Worm (Caenorhabditis elegans): Measurements from ENCODE around the gene srz-67.

Gene srz-67

DNA sequence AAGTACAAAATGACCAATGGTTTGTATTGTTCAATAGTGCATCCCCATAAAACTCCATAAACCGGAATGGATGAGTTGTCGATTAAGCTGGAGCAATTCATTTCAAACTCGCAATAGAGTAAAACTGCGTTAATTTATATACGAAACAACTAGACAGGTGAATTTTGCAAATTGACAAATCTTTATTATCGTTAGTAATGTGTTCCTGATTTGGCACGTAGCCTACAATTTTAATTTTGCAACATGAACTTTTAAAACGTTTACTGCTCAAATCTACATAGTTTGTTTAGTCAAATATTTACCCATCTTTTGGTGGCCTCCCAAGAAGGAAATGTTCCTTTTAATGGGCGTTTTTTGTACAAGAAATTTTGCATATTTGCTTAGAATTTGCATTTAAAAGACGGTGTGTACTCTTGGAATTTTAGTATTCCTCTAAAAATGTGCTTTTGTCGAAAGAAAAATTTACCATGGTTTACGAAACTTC lies at the start of gene srz-67, which contains the start of gene C17F4.11:
Gene srz-67 (minus strand): TSS at position 101 of the 484 bp plus-strand sequence.
Gene C17F4.11 (plus strand): TSS at position 434 of the 484 bp plus-strand sequence.
- TF ChIP-seq dao-5 (tag; optimal IDR thresholded peaks at IDR 0.05), result no peak
- TF ChIP-seq him-1 (tag; optimal IDR thresholded peaks at IDR 0.05), result no peak
- no peak for TF ChIP-seq W03F9.2 (tag; optimal IDR thresholded peaks at IDR 0.05)

DNA sequence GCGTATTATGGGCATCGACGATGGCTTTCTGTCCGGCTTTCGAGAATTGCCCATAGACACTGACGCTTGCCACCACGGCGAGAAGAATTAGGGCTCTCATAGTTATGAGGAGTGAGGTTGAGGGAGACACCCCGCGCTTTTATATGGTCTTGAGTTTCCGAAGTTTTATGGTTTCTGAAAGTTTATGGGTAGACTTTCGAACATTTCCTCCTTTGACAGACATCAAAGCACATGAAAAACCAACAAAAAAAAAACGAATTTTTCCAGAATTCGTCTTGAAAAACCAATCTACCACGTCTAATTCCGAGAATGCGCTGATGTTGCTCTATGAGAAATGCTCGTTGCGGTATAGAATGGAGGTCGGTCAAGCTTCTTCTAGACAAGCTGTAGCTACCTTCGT lies 47.6 kb upstream of the srz-67 start, which contains the start of gene scl-15:
Gene scl-15 (minus strand): TSS at position 101 of the 400 bp plus-strand sequence.
- TF ChIP-seq him-1 (tag; optimal IDR thresholded peaks at IDR 0.05), result no peak
- no peak for TF ChIP-seq dao-5 (tag; optimal IDR thresholded peaks at IDR 0.05)
- TF ChIP-seq W03F9.2 (tag; optimal IDR thresholded peaks at IDR 0.05), result no peak

DNA sequence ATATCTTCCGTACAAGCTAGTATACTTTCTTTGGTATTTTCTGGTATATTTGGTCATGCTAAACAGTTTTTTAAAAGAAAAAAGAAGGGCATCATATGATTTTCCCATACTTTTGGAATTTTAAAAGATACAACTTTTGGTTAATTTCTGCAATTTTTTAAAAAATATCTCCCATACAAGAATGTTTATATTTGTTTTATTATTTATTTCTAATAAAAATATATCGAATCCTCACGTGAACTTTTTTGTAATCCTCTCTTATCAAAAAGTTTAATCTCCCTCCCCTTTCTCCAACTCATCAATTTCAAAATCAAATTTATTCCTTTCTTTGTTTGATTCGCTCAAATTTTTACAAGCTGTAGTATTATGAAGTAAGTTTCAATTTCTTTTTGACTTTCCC lies 45.4 kb upstream of the srz-67 start, which contains the start of gene nep-13:
Gene nep-13 (plus strand): TSS at position 301 of the 400 bp plus-strand sequence.
- TF ChIP-seq him-1 (tag; optimal IDR thresholded peaks at IDR 0.05), result no peak
- TF ChIP-seq dao-5 (tag; optimal IDR thresholded peaks at IDR 0.05), result no peak
- no peak for TF ChIP-seq W03F9.2 (tag; optimal IDR thresholded peaks at IDR 0.05)

DNA sequence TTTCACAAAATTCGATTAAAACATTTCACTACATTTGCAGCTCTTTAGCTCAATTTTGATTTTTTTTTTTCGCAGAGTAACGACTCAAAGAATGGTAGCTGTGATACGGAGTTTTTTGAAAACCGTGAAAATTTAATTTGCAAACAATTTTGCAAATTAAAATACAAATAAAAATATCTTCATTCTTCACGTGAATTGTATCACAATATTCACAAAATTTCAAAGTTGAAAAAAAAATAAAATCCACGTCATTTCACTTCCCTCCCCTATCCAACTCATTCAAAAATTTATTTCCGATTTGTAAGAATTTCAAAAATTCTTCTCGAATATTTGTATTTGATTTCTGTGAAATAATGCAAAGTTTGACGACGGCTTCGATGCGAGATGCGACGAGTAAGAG lies 41.7 kb upstream of the srz-67 start, which contains the start of gene wht-4:
Gene wht-4 (plus strand): TSS at position 301 of the 400 bp plus-strand sequence.
- TF ChIP-seq W03F9.2 (tag; optimal IDR thresholded peaks at IDR 0.05) (no peak), dao-5 (tag; optimal IDR thresholded peaks at IDR 0.05) (no peak), him-1 (tag; optimal IDR thresholded peaks at IDR 0.05) (no peak)

DNA sequence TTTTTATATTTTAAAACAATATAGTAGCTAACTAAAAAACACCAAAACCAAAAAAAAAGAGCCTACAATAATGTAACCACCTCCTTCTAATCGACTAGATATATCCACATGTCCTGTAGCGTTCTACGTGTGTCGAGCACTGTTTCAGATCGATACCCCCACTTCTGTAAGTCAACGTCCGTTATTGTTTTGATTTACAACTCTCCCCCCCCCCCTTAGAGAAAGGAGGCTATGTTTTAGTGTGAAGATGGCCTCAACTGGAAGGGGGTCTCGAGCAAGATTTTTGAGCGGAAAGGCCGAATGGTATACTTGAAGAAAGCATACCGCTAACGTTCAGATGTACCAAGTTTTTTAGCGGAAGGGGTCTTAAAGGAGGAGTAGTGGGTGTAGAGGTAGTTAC lies 40.7 kb upstream of the srz-67 start, which contains the start of gene F02E11.4:
Gene F02E11.4 (minus strand): TSS at position 101 of the 400 bp plus-strand sequence.
- TF ChIP-seq dao-5 (tag; optimal IDR thresholded peaks at IDR 0.05) (no peak), him-1 (tag; optimal IDR thresholded peaks at IDR 0.05) (no peak), W03F9.2 (tag; optimal IDR thresholded peaks at IDR 0.05) (no peak)

DNA sequence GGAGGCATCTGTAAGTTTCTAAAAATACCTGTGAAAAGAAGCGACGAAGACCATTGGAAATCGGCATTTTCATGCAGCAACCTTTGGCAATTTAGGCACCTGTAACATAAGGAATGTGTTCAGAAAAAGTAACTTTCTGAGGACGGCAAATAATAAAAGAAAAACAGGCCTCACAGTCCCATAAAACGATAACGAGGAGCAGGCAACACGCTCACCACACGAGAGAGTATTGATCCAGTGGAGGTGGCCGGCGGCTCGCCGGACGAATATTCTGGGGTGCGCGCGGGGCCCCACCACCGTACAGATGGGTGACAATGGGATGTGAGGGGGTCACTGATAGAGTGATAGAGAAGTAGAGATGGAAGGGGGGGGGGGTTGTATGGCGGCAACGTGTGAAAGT lies 38.0 kb upstream of the srz-67 start, which contains the start of gene F02E11.3:
Gene F02E11.3 (minus strand): TSS at position 101 of the 400 bp plus-strand sequence.
- TF ChIP-seq dao-5 (tag; optimal IDR thresholded peaks at IDR 0.05), result no peak
- no peak for TF ChIP-seq W03F9.2 (tag; optimal IDR thresholded peaks at IDR 0.05)
- no peak for TF ChIP-seq him-1 (tag; optimal IDR thresholded peaks at IDR 0.05)

DNA sequence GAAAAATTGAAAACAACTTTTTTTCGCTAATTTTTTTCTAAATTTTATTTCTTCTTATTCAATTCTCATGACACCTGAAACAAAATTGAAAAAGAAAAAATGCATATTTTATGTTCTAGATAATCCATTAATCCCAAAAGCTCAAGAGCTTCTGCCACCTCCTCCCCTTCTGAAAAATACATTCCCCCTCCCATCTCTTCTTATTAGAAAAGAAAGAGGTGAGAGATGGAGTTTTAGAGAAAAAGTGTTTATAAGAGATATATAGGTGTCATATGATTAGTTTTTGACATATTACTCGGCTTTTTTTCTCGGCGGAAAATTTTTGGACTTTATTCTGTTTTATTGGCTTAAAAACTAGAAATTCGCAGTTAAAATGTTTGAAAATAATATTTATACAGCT lies 33.7 kb upstream of the srz-67 start:
- TF ChIP-seq dao-5 (tag; optimal IDR thresholded peaks at IDR 0.05), result no peak
- no peak for TF ChIP-seq W03F9.2 (tag; optimal IDR thresholded peaks at IDR 0.05)
- TF ChIP-seq him-1 (tag; optimal IDR thresholded peaks at IDR 0.05), result no peak

DNA sequence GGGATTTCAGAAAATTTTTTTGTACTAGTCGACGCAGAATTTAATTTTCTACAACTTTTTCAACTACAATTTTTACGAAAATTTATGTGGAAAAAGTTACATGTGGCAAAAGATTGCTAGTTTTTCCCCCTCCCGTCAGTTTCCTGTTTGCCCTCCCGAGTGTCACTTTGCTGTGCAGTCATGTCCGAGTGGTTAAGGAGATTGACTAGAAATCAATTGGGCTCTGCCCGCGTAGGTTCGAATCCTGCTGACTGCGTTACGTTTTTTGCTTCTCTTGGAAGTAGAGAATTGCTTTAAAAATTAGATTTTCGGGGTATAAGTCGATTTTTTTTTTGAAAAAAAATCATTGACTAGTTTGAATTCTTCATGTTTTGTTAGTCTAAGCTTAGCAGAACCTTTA lies 30.9 kb upstream of the srz-67 start:
- TF ChIP-seq W03F9.2 (tag; optimal IDR thresholded peaks at IDR 0.05) (no peak), dao-5 (tag; optimal IDR thresholded peaks at IDR 0.05) (no peak), him-1 (tag; optimal IDR thresholded peaks at IDR 0.05) (no peak)

DNA sequence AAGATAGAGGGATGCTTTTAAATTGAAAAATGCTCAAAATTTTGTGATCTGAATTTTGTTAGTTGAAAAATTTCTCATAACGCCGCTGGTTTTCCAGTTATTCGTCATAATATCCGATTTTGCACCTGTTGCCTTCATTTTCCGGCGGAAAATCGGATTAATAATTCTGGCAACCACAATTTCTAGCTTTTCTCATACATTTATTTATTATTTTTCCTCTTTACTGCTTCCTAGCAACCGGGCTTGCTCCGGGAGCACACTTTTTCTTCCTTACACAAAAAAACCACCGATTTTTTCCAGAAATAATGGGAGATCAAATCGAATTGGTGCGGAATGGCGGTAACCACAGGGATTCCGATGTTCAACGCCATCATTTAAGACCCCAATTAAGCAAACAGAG lies 30.4 kb upstream of the srz-67 start, which contains the start of gene F02E11.7:
Gene F02E11.7 (plus strand): TSS at position 301 of the 400 bp plus-strand sequence.
- TF ChIP-seq him-1 (tag; optimal IDR thresholded peaks at IDR 0.05) (no peak), W03F9.2 (tag; optimal IDR thresholded peaks at IDR 0.05) (no peak), dao-5 (tag; optimal IDR thresholded peaks at IDR 0.05) (no peak)

DNA sequence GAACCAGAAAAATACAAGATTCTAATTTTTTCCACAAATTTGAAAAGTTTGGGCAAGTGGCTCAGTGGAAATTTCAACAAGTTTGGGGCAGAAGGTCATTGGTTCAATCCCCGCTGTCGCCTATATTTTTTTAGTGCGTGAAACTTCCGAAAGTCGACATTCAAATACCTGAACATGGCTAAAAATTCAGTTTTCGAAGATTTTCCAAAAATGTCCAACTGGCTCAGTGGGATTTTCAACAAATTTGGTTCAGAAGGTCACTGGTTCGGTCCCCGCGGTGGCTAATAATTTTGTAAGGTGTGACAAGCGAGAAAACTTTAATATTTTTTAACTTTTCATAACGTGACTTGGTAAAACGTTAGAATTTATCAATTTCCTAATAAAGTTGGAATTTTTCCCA lies 27.8 kb upstream of the srz-67 start:
- TF ChIP-seq him-1 (tag; optimal IDR thresholded peaks at IDR 0.05), result no peak
- no peak for TF ChIP-seq W03F9.2 (tag; optimal IDR thresholded peaks at IDR 0.05)

DNA sequence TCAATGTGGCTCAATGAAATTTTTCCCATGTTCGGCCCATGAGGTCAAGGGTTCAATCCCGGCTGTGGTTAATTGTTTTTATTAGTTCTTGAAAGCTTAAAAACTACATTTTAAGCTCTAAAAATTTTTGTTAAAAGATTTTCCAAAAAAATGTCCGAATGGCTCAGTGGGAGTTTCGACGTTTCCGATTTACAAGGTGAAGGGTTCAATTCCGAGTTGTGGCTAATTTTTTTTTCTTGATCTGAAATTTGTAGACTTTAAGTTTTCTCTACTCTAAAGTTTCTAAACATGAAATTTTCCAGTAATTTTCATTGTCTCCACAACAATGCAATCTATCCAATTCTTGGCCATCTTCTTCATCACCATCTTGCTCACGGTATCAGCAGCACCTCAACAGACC lies 25.6 kb upstream of the srz-67 start, which contains the start of gene F02E11.2:
Gene F02E11.2 (plus strand): TSS at position 301 of the 400 bp plus-strand sequence.
- TF ChIP-seq dao-5 (tag; optimal IDR thresholded peaks at IDR 0.05) (no peak), him-1 (tag; optimal IDR thresholded peaks at IDR 0.05) (no peak), W03F9.2 (tag; optimal IDR thresholded peaks at IDR 0.05) (no peak)

DNA sequence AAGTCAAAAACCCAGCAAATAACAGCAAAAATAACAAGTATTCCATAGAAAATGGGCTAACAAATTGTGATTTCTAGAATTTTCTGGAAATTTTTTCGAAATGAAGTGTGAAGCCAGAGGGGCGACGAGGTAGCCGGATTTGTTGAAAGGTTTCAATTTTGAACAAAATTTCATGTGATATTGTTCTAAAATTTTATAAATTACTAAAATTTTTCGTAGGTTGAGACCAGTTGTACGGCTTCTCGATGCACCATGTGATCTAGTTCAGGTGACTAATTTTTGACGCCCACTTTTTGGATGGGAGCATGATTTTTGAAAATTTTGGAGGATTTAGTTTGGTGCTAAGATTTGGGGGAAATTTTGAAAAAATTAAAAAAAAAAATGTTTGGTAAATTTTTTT lies 22.3 kb upstream of the srz-67 start, which contains the start of gene gcy-19:
Gene gcy-19 (minus strand): TSS at position 101 of the 400 bp plus-strand sequence.
- TF ChIP-seq him-1 (tag; optimal IDR thresholded peaks at IDR 0.05) (no peak), W03F9.2 (tag; optimal IDR thresholded peaks at IDR 0.05) (no peak), dao-5 (tag; optimal IDR thresholded peaks at IDR 0.05) (no peak)

DNA sequence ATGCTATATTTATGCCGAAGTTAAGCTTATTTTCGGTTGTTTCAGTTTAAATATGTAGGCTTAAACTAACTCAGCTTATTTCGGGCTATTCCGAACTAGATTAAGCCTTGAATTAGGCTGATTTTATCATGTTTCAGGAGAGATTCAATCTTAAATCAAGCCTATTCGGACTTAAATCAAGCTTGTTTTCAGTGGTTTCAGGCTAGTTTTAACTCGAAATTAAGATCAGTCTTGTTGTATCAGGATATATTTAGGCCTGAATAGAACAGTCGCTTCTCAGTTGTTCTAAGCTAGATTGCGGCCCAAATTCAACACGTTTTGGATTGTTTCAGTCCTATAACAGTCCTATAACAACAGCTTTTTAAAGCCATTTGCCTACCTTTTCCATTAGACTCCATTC lies 14.8 kb upstream of the srz-67 start:
- no peak for TF ChIP-seq dao-5 (tag; optimal IDR thresholded peaks at IDR 0.05)
- TF ChIP-seq W03F9.2 (tag; optimal IDR thresholded peaks at IDR 0.05), result no peak
- no peak for TF ChIP-seq him-1 (tag; optimal IDR thresholded peaks at IDR 0.05)

DNA sequence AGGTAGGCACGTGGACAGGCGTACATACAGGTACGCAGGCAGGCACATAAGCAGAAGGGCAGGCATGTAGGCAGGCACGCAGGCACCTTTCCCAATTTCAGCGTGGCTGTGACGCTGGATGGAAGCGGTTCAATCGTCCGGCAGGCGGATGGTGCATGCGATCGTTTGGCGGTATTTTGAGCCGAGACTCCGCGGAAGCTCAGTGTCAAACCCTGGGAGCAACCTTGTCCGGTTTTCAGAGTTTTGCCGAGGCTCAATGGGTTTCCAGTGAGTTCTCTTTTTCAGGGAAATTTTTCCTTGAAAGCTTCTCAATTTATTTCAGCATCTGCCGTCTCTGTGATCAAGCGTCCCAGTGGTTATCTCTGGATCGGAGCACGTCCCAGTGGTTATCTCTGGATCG lies 13.3 kb upstream of the srz-67 start:
- no peak for TF ChIP-seq W03F9.2 (tag; optimal IDR thresholded peaks at IDR 0.05)
- TF ChIP-seq dao-5 (tag; optimal IDR thresholded peaks at IDR 0.05), result no peak

DNA sequence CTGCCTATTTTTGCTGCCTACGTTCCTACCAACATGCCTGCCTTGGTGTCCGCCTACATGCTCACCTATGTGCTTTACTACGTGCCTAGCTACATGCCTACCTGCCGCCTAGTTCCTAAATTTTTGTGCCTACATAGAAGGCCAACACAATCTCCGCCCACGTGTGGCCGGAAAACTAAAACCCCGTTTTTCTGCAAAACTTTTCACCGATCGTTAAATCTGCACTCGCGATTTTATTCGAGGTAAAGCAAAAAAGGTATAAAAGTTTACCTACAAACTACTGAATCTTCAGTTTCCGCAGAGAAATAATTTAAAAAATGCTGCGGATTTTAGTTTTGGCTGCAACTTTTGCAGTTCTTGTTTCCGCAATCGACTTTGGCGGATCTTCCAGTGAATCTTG lies 12.5 kb upstream of the srz-67 start, which contains the start of gene clec-124:
Gene clec-124 (plus strand): TSS at position 301 of the 400 bp plus-strand sequence.
- TF ChIP-seq dao-5 (tag; optimal IDR thresholded peaks at IDR 0.05) (no peak), W03F9.2 (tag; optimal IDR thresholded peaks at IDR 0.05) (no peak), him-1 (tag; optimal IDR thresholded peaks at IDR 0.05) (no peak)

Measured in whole organism, L4/young adult.